Fruit fly (Drosophila melanogaster) S2 (cell line): ENCODE data around the gene eIF3l.

Experiments used
- CG8478 ChIP-seq: fragments of >200 bp; optimal IDR thresholded peaks from 2 replicates; lab custom pipeline; 2018
- CTCF ChIP-seq, 2 experiments: fragments of >200 bp; optimal IDR thresholded peaks; 2 replicates each; lab custom pipeline; 2018

- TF ChIP-seq CTCF (optimal IDR thresholded peaks at IDR 0.05; lab: Kevin White, UChicago) = no peak
- TF ChIP-seq CG8478 (lab: Kevin White, UChicago) = no peak
These were observed 6.6 kb downstream of the eIF3l start for dm6 chr3L:12139232-12139698.
